Fruit fly (Drosophila melanogaster) whole organism, embryonic: ENCODE data around the gene Mst98Ca.

Source experiments
- B-H1 ChIP-seq: fragments of 200-800 bp; sonication (Bioruptor generic); IDR thresholded peaks from 3 replicates; pipeline ENCODE4 v1.3.6; 2022; ENCODE audit warnings: missing biosample characterization, missing genetic modification characterization
- CG10565 ChIP-seq: fragments of 200-800 bp; sonication (Bioruptor generic); optimal IDR thresholded peaks from 3 replicates; lab custom pipeline; 2016; ENCODE audit warnings: missing biosample characterization, mild to moderate bottlenecking, missing genetic modification characterization
- CG11695 ChIP-seq: fragments of 200-800 bp; sonication (Bioruptor generic); IDR thresholded peaks from 3 replicates; pipeline ENCODE4 v1.3.6; 2022; ENCODE audit warnings: missing biosample characterization, missing genetic modification characterization
- CG13287 ChIP-seq: fragments of 200-800 bp; sonication (Bioruptor generic); IDR thresholded peaks from 2 replicates; pipeline ENCODE4 v1.3.6; 2022; ENCODE audit warnings: missing biosample characterization, missing genetic modification characterization; ENCODE audit not compliant: partially characterized antibody
- CG13775 ChIP-seq: fragments of 200-800 bp; sonication (Bioruptor generic); optimal IDR thresholded peaks from 3 replicates; lab custom pipeline; 2017; ENCODE audit warnings: missing biosample characterization, mild to moderate bottlenecking, missing genetic modification characterization
- CG15601 ChIP-seq: fragments of 200-800 bp; sonication (Bioruptor generic); optimal IDR thresholded peaks from 3 replicates; lab custom pipeline; 2019; ENCODE audit warnings: missing biosample characterization, mild to moderate bottlenecking, missing genetic modification characterization, moderate library complexity
- CG18619 ChIP-seq: fragments of 200-800 bp; sonication (Bioruptor generic); optimal IDR thresholded peaks from 3 replicates; lab custom pipeline; 2017; ENCODE audit warnings: missing biosample characterization, mild to moderate bottlenecking, missing genetic modification characterization
- CG2678 ChIP-seq: fragments of 200-800 bp; sonication (Bioruptor generic); optimal IDR thresholded peaks from 3 replicates; lab custom pipeline; 2019; ENCODE audit warnings: missing biosample characterization, mild to moderate bottlenecking, missing genetic modification characterization, moderate library complexity
- CG2875 ChIP-seq: fragments of 200-800 bp; sonication (Bioruptor generic); optimal IDR thresholded peaks from 2 replicates; lab custom pipeline; 2017; ENCODE audit warnings: missing biosample characterization, mild to moderate bottlenecking, missing genetic modification characterization, missing genetic modification reagents
- CG31388 ChIP-seq: fragments of 200-800 bp; sonication (Bioruptor generic); optimal IDR thresholded peaks from 2 replicates; lab custom pipeline; 2016; ENCODE audit warnings: missing biosample characterization, missing genetic modification characterization
- CG33213 ChIP-seq: fragments of 200-800 bp; sonication (Bioruptor generic); optimal IDR thresholded peaks from 3 replicates; lab custom pipeline; 2016; ENCODE audit warnings: missing biosample characterization, missing genetic modification characterization
- CG33557 ChIP-seq: fragments of 200-800 bp; sonication (Bioruptor generic); optimal IDR thresholded peaks from 2 replicates; lab custom pipeline; 2019; ENCODE audit warnings: missing biosample characterization, mild to moderate bottlenecking, missing genetic modification characterization, moderate library complexity
- CG4282 ChIP-seq: fragments of 200-800 bp; sonication (Bioruptor generic); optimal IDR thresholded peaks from 2 replicates; lab custom pipeline; 2016; ENCODE audit warnings: missing biosample characterization, missing genetic modification characterization
- CG7987 ChIP-seq: fragments of 200-800 bp; sonication (Bioruptor generic); optimal IDR thresholded peaks from 2 replicates; lab custom pipeline; 2018; ENCODE audit warnings: missing biosample characterization, mild to moderate bottlenecking, missing genetic modification characterization, moderate library complexity
- CrebB ChIP-seq: fragments of 200-800 bp; sonication (Bioruptor generic); optimal IDR thresholded peaks from 3 replicates; lab custom pipeline; 2018; ENCODE audit warnings: missing biosample characterization, mild to moderate bottlenecking, missing genetic modification characterization
- Deaf1 ChIP-seq: fragments of 200-800 bp; optimal IDR thresholded peaks from 3 replicates; lab custom pipeline; 2019; ENCODE audit warnings: missing biosample characterization, mild to moderate bottlenecking, missing genetic modification characterization, moderate library complexity
- E2f1 ChIP-seq: fragments of 200-800 bp; sonication (Bioruptor generic); IDR thresholded peaks from 2 replicates; pipeline ENCODE4 v1.3.6; 2022; ENCODE audit warnings: missing biosample characterization, missing genetic modification characterization
- ERR ChIP-seq: fragments of 200-800 bp; sonication (Bioruptor generic); optimal IDR thresholded peaks from 2 replicates; lab custom pipeline; 2016; ENCODE audit warnings: missing biosample characterization, missing genetic modification characterization
- Ets97D ChIP-seq: fragments of 200-800 bp; sonication (Bioruptor generic); optimal IDR thresholded peaks from 3 replicates; lab custom pipeline; 2016; ENCODE audit warnings: missing biosample characterization, missing genetic modification characterization
- Fer2 ChIP-seq: fragments of 200-800 bp; sonication (Bioruptor generic); optimal IDR thresholded peaks from 2 replicates; lab custom pipeline; 2018; ENCODE audit warnings: missing biosample characterization, mild to moderate bottlenecking, missing genetic modification characterization, moderate library complexity
- H15 ChIP-seq: fragments of 200-800 bp; sonication (Bioruptor generic); IDR thresholded peaks from 3 replicates; pipeline ENCODE4 v1.3.6; 2022; ENCODE audit warnings: missing biosample characterization, missing genetic modification characterization
- HLH54F ChIP-seq: fragments of 200-800 bp; sonication (Bioruptor generic); optimal IDR thresholded peaks from 3 replicates; lab custom pipeline; 2016; ENCODE audit warnings: missing biosample characterization, missing genetic modification characterization
- HmgZ ChIP-seq: fragments of 200-800 bp; sonication (Bioruptor generic); optimal IDR thresholded peaks from 2 replicates; lab custom pipeline; 2018; ENCODE audit warnings: missing biosample characterization, mild to moderate bottlenecking, missing genetic modification characterization
- Max ChIP-seq: fragments of 200-800 bp; sonication (Bioruptor generic); optimal IDR thresholded peaks from 2 replicates; lab custom pipeline; 2016; ENCODE audit warnings: missing biosample characterization, mild to moderate bottlenecking, missing genetic modification characterization
- Mes4 ChIP-seq: fragments of 200-800 bp; sonication (Bioruptor generic); optimal IDR thresholded peaks from 2 replicates; lab custom pipeline; 2016; ENCODE audit warnings: missing biosample characterization, missing genetic modification characterization
- NC2β ChIP-seq: fragments of 200-800 bp; sonication (Bioruptor generic); optimal IDR thresholded peaks from 2 replicates; lab custom pipeline; 2016; ENCODE audit warnings: missing biosample characterization, missing genetic modification characterization
- Opbp ChIP-seq: fragments of 200-800 bp; sonication (Bioruptor generic); IDR thresholded peaks from 3 replicates; pipeline ENCODE4 v1.3.6; 2022; ENCODE audit warnings: missing biosample characterization, missing genetic modification characterization; ENCODE audit not compliant: partially characterized antibody
- Poxn ChIP-seq: fragments of 200-800 bp; sonication (Bioruptor generic); IDR thresholded peaks from 2 replicates; pipeline ENCODE4 v1.3.6; 2022; ENCODE audit warnings: missing biosample characterization, missing genetic modification characterization
- YL-1 ChIP-seq: fragments of 200-800 bp; sonication (Bioruptor generic); optimal IDR thresholded peaks from 3 replicates; lab custom pipeline; 2017; ENCODE audit warnings: missing biosample characterization, mild to moderate bottlenecking, missing genetic modification characterization
- abd-A ChIP-seq: fragments of 200-800 bp; sonication (Bioruptor generic); optimal IDR thresholded peaks from 3 replicates; lab custom pipeline; 2019; ENCODE audit warnings: missing biosample characterization, mild to moderate bottlenecking, missing genetic modification characterization, moderate library complexity
- ash1 ChIP-seq: fragments of 200-800 bp; sonication (Bioruptor generic); optimal IDR thresholded peaks from 2 replicates; lab custom pipeline; 2018; ENCODE audit warnings: missing biosample characterization, mild to moderate bottlenecking, missing genetic modification characterization
- az2 ChIP-seq: fragments of 200-800 bp; sonication (Bioruptor generic); optimal IDR thresholded peaks from 3 replicates; lab custom pipeline; 2016; ENCODE audit warnings: missing biosample characterization, missing genetic modification characterization
- cad ChIP-seq: fragments of >200 bp; optimal IDR thresholded peaks from 2 replicates; lab custom pipeline; 2017; ENCODE audit warnings: missing biosample characterization, missing genetic modification characterization
- cato ChIP-seq: fragments of 200-800 bp; sonication (Bioruptor generic); optimal IDR thresholded peaks from 2 replicates; lab custom pipeline; 2016; ENCODE audit warnings: missing biosample characterization, missing genetic modification characterization, borderline replicate concordance
- chm ChIP-seq: fragments of 200-800 bp; sonication (Bioruptor generic); IDR thresholded peaks from 2 replicates; pipeline ENCODE4 v1.3.6; 2022; ENCODE audit warnings: missing biosample characterization, missing genetic modification characterization
- croc ChIP-seq: fragments of 200-800 bp; sonication (Bioruptor generic); conservative IDR thresholded peaks from 3 replicates; pipeline ENCODE4 v1.3.6; 2022; ENCODE audit warnings: missing biosample characterization, missing genetic modification characterization
- crol ChIP-seq: fragments of 200-800 bp; sonication (Bioruptor generic); IDR thresholded peaks from 2 replicates; pipeline ENCODE4 v1.3.6; 2022; ENCODE audit warnings: missing biosample characterization, missing genetic modification characterization
- disco-r ChIP-seq: fragments of 200-800 bp; sonication (Bioruptor generic); optimal IDR thresholded peaks from 2 replicates; lab custom pipeline; 2016; ENCODE audit warnings: missing biosample characterization, missing genetic modification characterization
- dmrt99B ChIP-seq: fragments of 200-800 bp; sonication (Bioruptor generic); optimal IDR thresholded peaks from 2 replicates; lab custom pipeline; 2018; ENCODE audit warnings: missing biosample characterization, mild to moderate bottlenecking, missing genetic modification characterization, moderate library complexity
- fu2 ChIP-seq: fragments of 200-800 bp; sonication (Bioruptor generic); optimal IDR thresholded peaks from 2 replicates; lab custom pipeline; 2016; ENCODE audit warnings: missing biosample characterization, missing genetic modification characterization
- gcm ChIP-seq: fragments of 200-800 bp; sonication (Bioruptor generic); optimal IDR thresholded peaks from 2 replicates; lab custom pipeline; 2019; ENCODE audit warnings: missing biosample characterization, mild to moderate bottlenecking, missing genetic modification characterization, moderate library complexity
- ind ChIP-seq: fragments of 200-800 bp; sonication (Bioruptor generic); optimal IDR thresholded peaks from 3 replicates; lab custom pipeline; 2016; ENCODE audit warnings: missing biosample characterization, missing genetic modification characterization
- jigr1 ChIP-seq: fragments of 200-800 bp; sonication (Bioruptor generic); IDR thresholded peaks from 3 replicates; pipeline ENCODE4 v1.3.6; 2022; ENCODE audit warnings: missing biosample characterization, missing genetic modification characterization
- lab ChIP-seq: fragments of 200-800 bp; sonication (Bioruptor generic); optimal IDR thresholded peaks from 3 replicates; lab custom pipeline; 2017; ENCODE audit warnings: missing biosample characterization, missing genetic modification characterization, mild to moderate bottlenecking, moderate library complexity, missing genetic modification reagents
- lilli ChIP-seq: fragments of 200-800 bp; sonication (Bioruptor generic); optimal IDR thresholded peaks from 3 replicates; lab custom pipeline; 2016; ENCODE audit warnings: missing biosample characterization, missing genetic modification characterization
- maf-S ChIP-seq: fragments of 200-800 bp; sonication (Bioruptor generic); optimal IDR thresholded peaks from 2 replicates; lab custom pipeline; 2016; ENCODE audit warnings: missing biosample characterization, missing genetic modification characterization
- pros ChIP-seq: fragments of 200-800 bp; sonication (Bioruptor generic); optimal IDR thresholded peaks from 3 replicates; lab custom pipeline; 2019; ENCODE audit warnings: missing biosample characterization, mild to moderate bottlenecking, missing genetic modification characterization, moderate library complexity
- row ChIP-seq: fragments of 200-800 bp; sonication (Bioruptor generic); IDR thresholded peaks from 3 replicates; pipeline ENCODE4 v1.3.6; 2022; ENCODE audit warnings: missing biosample characterization, missing genetic modification characterization
- wdn ChIP-seq: fragments of 200-800 bp; sonication (Bioruptor generic); IDR thresholded peaks from 2 replicates; pipeline ENCODE4 v1.3.6; 2022; ENCODE audit warnings: missing biosample characterization, missing genetic modification characterization
- wek ChIP-seq: fragments of 200-800 bp; sonication (Bioruptor generic); optimal IDR thresholded peaks from 3 replicates; lab custom pipeline; 2018; ENCODE audit warnings: missing biosample characterization, mild to moderate bottlenecking, missing genetic modification characterization, moderate library complexity
- yki ChIP-seq: fragments of >200 bp; optimal IDR thresholded peaks from 3 replicates; lab custom pipeline; 2018
- z ChIP-seq: fragments of 200-800 bp; sonication (Bioruptor generic); IDR thresholded peaks from 3 replicates; pipeline ENCODE4 v1.3.6; 2022; ENCODE audit warnings: missing biosample characterization, missing genetic modification characterization
- zen ChIP-seq: fragments of 200-800 bp; sonication (Bioruptor generic); optimal IDR thresholded peaks from 3 replicates; lab custom pipeline; 2018; ENCODE audit warnings: missing biosample characterization, mild to moderate bottlenecking, missing genetic modification characterization, moderate library complexity

Mst98Ca gene

dm6 chr3R:28327132-28327531 lies 36.0 kb downstream of the Mst98Ca start (continued):
- TF ChIP-seq dmrt99B (tag; lab: Kevin White, UChicago) (peak; percentile 34), H15 (no peak), CG2875 (GFP tag; lab: Kevin White, UChicago) (no peak), HmgZ (tag; lab: Kevin White, UChicago) (no peak), pros (no peak), yki (lab: Kevin White, UChicago) (no peak), jigr1 (GFP tag; lab: Robert Waterston, UW) (no peak), ERR (GFP tag; lab: Kevin White, UChicago) (no peak), Max (GFP tag; lab: Kevin White, UChicago) (no peak), cad (GFP tag; lab: Kevin White, UChicago) (no peak), CG10565 (no peak), CG11695 (no peak), ind (GFP tag; lab: Kevin White, UChicago) (peak; percentile 26), CG18619 (GFP tag; lab: Kevin White, UChicago) (peak; percentile 45), CG13775 (GFP tag; lab: Kevin White, UChicago) (peak; percentile 36), NC2β (GFP tag; lab: Kevin White, UChicago) (no peak), zen (tag; lab: Kevin White, UChicago) (no peak), abd-A (tag; lab: Kevin White, UChicago) (no peak), ash1 (GFP tag; lab: Kevin White, UChicago) (no peak), CG15601 (no peak), CG31388 (GFP tag; lab: Kevin White, UChicago) (no peak), Deaf1 (no peak), Mes4 (GFP tag; lab: Kevin White, UChicago) (no peak), CG33213 (GFP tag; lab: Kevin White, UChicago) (no peak), gcm (GFP tag; lab: Kevin White, UChicago) (no peak), Fer2 (tag; lab: Kevin White, UChicago) (no peak), CG4282 (GFP tag; lab: Kevin White, UChicago) (no peak), YL-1 (GFP tag; lab: Kevin White, UChicago) (no peak), wdn (GFP tag; lab: Robert Waterston, UW) (no peak), CrebB (tag; lab: Kevin White, UChicago) (no peak), az2 (GFP tag; lab: Kevin White, UChicago) (peak; percentile 43), CG33557 (no peak), Opbp (GFP tag; lab: Robert Waterston, UW) (no peak), E2f1 (GFP tag; lab: Robert Waterston, UW) (no peak), CG7987 (GFP tag; lab: Kevin White, UChicago) (no peak), z (no peak), wek (GFP tag; lab: Kevin White, UChicago) (no peak), HLH54F (GFP tag; lab: Kevin White, UChicago) (no peak), CG13287 (GFP tag; lab: Robert Waterston, UW) (no peak), fu2 (GFP tag; lab: Kevin White, UChicago) (no peak), chm (GFP tag; lab: Robert Waterston, UW) (no peak), Ets97D (GFP tag; lab: Kevin White, UChicago) (no peak), lilli (peak; percentile 18), CG2678 (tag; lab: Kevin White, UChicago) (peak; percentile 62), lab (no peak), disco-r (GFP tag; lab: Kevin White, UChicago) (no peak), Poxn (GFP tag; lab: Robert Waterston, UW) (no peak), B-H1 (GFP tag; lab: Robert Waterston, UW) (no peak), cato (GFP tag; lab: Kevin White, UChicago) (no peak), croc (GFP tag; lab: Robert Waterston, UW) (no peak), maf-S (GFP tag; lab: Kevin White, UChicago) (no peak), row (no peak), crol (no peak)
